ENCODE assay signal across 3 fruit fly cellular contexts in the genomic region with DNA sequence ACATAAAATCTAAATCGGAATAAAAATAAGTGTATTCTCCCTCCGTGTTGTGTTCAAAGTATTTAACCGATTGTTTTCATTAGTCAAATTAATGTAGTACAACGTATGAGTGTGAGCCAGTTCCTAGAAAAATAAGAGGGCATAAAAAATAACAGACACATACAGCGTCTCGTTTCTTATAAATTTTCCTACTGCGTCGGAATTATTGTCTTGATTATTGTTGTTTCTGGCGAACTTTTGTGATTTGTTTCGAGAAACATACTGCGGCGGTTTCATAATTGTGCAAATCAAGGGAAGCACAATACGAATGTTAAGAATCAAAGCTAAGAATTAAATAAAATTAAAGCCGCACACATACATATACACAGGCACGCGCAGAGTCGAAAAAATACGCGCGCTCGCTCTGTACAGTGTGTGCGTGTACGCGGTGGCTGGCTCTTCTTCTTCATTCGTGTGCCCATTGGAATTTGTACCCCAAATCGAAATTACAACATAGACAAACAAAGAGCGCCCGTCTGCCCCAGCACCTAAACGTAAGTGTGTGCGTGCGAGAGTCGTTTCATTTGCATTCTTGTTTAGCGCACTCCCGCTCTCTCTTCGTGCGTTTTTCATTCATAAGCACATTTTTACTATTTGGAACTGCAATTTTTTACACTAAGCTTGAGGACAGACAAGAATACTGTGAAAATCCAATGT.
TF ChIP-seq lines count a peak whose summit lies in the region.

No protein-coding gene starts in this region.

TF ChIP-seq in whole organism, adult, 20 proteins besides CTCF, POLR2A, EP300 and RAD21 (continued from another document):
- no peak for TF ChIP-seq CG1620 (GFP tag; optimal IDR thresholded peaks at IDR 0.05; lab: Kevin White, UChicago)
- no peak for TF ChIP-seq Crg-1 (GFP tag; optimal IDR thresholded peaks at IDR 0.05; lab: Kevin White, UChicago)
- TF ChIP-seq tj (GFP tag; optimal IDR thresholded peaks at IDR 0.05; lab: Kevin White, UChicago) = peak; percentile 74

TF ChIP-seq in whole organism, embryonic, 481 proteins besides CTCF, POLR2A, EP300 and RAD21 (continued from another document and continues in another):
- TF ChIP-seq wdn (GFP tag; IDR thresholded peaks at IDR 0.05; lab: Robert Waterston, UW) (no peak), CG15479 (GFP tag; optimal IDR thresholded peaks at IDR 0.05; lab: Kevin White, UChicago) (no peak), E2f1 (GFP tag; IDR thresholded peaks at IDR 0.05; lab: Robert Waterston, UW) (peak; percentile 31; the same call in 1 of the 2 replicates), CG6791 (GFP tag; IDR thresholded peaks at IDR 0.05; lab: Robert Waterston, UW; ENCODE audit: partially characterized antibody) (no peak; the same call in 2 of the 3 replicates), B-H2 (GFP tag; optimal IDR thresholded peaks at IDR 0.05; lab: Kevin White, UChicago) (no peak), kah (GFP tag; optimal IDR thresholded peaks at IDR 0.05; lab: Kevin White, UChicago) (peak; percentile 51), crol (GFP tag; IDR thresholded peaks at IDR 0.05; lab: Robert Waterston, UW) (peak; percentile 65), CG18599 (GFP tag; optimal IDR thresholded peaks at IDR 0.05; lab: Kevin White, UChicago) (peak; percentile 0), sqz (GFP tag; optimal IDR thresholded peaks at IDR 0.05; lab: Kevin White, UChicago) (peak; percentile 4), dmrt99B (tag; optimal IDR thresholded peaks at IDR 0.05; lab: Kevin White, UChicago) (peak; percentile 15), Xrp1 (GFP tag; IDR thresholded peaks at IDR 0.05; lab: Robert Waterston, UW) (0 out of 2 replicates have a peak, but pooled peaks have one; percentile 14), lola (GFP tag; optimal IDR thresholded peaks at IDR 0.05; lab: Kevin White, UChicago) (peak in 1 of 3 experiments; percentile 49), tup (GFP tag; optimal IDR thresholded peaks at IDR 0.05; lab: Kevin White, UChicago) (no peak), Rfx (GFP tag; IDR thresholded peaks at IDR 0.05; lab: Robert Waterston, UW) (peak; percentile 7; the same call in 1 of the 2 replicates), Nf-YC (tag; optimal IDR thresholded peaks at IDR 0.05; lab: Kevin White, UChicago) (peak; percentile 20), CG4328 (GFP tag; optimal IDR thresholded peaks at IDR 0.05; lab: Kevin White, UChicago) (peak; percentile 14), CG9932 (GFP tag; IDR thresholded peaks at IDR 0.05; lab: Robert Waterston, UW) (0 out of 2 replicates have a peak, but pooled peaks have one; percentile 14), CG12769 (tag; optimal IDR thresholded peaks at IDR 0.05; lab: Kevin White, UChicago) (peak; percentile 52), CG6175 (GFP tag; IDR thresholded peaks at IDR 0.05; lab: Robert Waterston, UW) (0 out of 3 replicates have a peak, but pooled peaks have one; percentile 22), CG17385 (GFP tag; optimal IDR thresholded peaks at IDR 0.05; lab: Kevin White, UChicago) (peak; percentile 96), Abd-B (GFP tag; optimal IDR thresholded peaks at IDR 0.05; lab: Kevin White, UChicago) (peak; percentile 1), ato (GFP tag; IDR thresholded peaks at IDR 0.05; lab: Robert Waterston, UW; ENCODE audit: partially characterized antibody) (no peak), CG13624 (GFP tag; optimal IDR thresholded peaks at IDR 0.05; lab: Kevin White, UChicago) (peak; percentile 8), CG10543 (GFP tag; optimal IDR thresholded peaks at IDR 0.05; lab: Kevin White, UChicago) (peak; percentile 71), CG33557 (GFP tag; optimal IDR thresholded peaks at IDR 0.05; lab: Kevin White, UChicago) (no peak), CG11695 (GFP tag; IDR thresholded peaks at IDR 0.05; lab: Robert Waterston, UW) (peak; percentile 19; the same call in 1 of the 3 replicates), CG32532 (GFP tag; IDR thresholded peaks at IDR 0.05; lab: Robert Waterston, UW) (peak; percentile 64; the same call in 1 of the 2 replicates), Dbx (GFP tag; IDR thresholded peaks at IDR 0.05; lab: Robert Waterston, UW) (no peak), so (GFP tag; IDR thresholded peaks at IDR 0.05; lab: Robert Waterston, UW) (peak; percentile 11; the same call in 1 of the 3 replicates), pfk (GFP tag; optimal IDR thresholded peaks at IDR 0.05; lab: Kevin White, UChicago) (peak; percentile 62), Opbp (GFP tag; IDR thresholded peaks at IDR 0.05; lab: Robert Waterston, UW; ENCODE audit: partially characterized antibody) (peak; percentile 46; the same call in 2 of the 3 replicates), CG30020 (tag; optimal IDR thresholded peaks at IDR 0.05; lab: Kevin White, UChicago) (no peak), vvl (GFP tag; IDR thresholded peaks at IDR 0.05; lab: Robert Waterston, UW) (peak; percentile 66), otp (GFP tag; IDR thresholded peaks at IDR 0.05; lab: Robert Waterston, UW) (peak; percentile 22; the same call in 1 of the 3 replicates), eyg (GFP tag; optimal IDR thresholded peaks at IDR 0.05; lab: Kevin White, UChicago) (peak; percentile 10), Hmr (GFP tag; optimal IDR thresholded peaks at IDR 0.05; lab: Kevin White, UChicago) (peak; percentile 7), CG30431 (GFP tag; optimal IDR thresholded peaks at IDR 0.05; lab: Kevin White, UChicago) (no peak), CG2199 (GFP tag; IDR thresholded peaks at IDR 0.05; lab: Robert Waterston, UW) (peak; percentile 94), CG32767 (GFP tag; IDR thresholded peaks at IDR 0.05; lab: Robert Waterston, UW) (peak; percentile 16; the same call in 1 of the 2 replicates), Trl (optimal IDR thresholded peaks at IDR 0.05; lab: Kevin White, UChicago) (peak; percentile 60 to 68), Trl (GFP tag; optimal IDR thresholded peaks at IDR 0.05; lab: Kevin White, UChicago) (no peak), abd-A (tag; optimal IDR thresholded peaks at IDR 0.05; lab: Kevin White, UChicago) (peak; percentile 42), chm (GFP tag; IDR thresholded peaks at IDR 0.05; lab: Robert Waterston, UW) (peak; percentile 42; the same call in 1 of the 2 replicates), CG13296 (GFP tag; optimal IDR thresholded peaks at IDR 0.05; lab: Kevin White, UChicago) (peak; percentile 37), MTF-1 (GFP tag; optimal IDR thresholded peaks at IDR 0.05; lab: Kevin White, UChicago; ENCODE audit: borderline replicate concordance) (peak; percentile 64), bbx (GFP tag; IDR thresholded peaks at IDR 0.05; lab: Robert Waterston, UW; ENCODE audit: partially characterized antibody) (peak; percentile 18; the same call in 1 of the 2 replicates), Myb (GFP tag; optimal IDR thresholded peaks at IDR 0.05; lab: Kevin White, UChicago) (no peak), Atf6 (GFP tag; IDR thresholded peaks at IDR 0.05; lab: Robert Waterston, UW) (peak; percentile 26; the same call in 1 of the 2 replicates), CG17359 (tag; optimal IDR thresholded peaks at IDR 0.05; lab: Kevin White, UChicago) (peak; percentile 13), ewg (GFP tag; optimal IDR thresholded peaks at IDR 0.05; lab: Kevin White, UChicago) (peak; percentile 8), nerfin-1 (tag; optimal IDR thresholded peaks at IDR 0.05; lab: Kevin White, UChicago) (peak; percentile 92), mirr (GFP tag; optimal IDR thresholded peaks at IDR 0.05; lab: Kevin White, UChicago) (peak; percentile 84), zfh1 (GFP tag; IDR thresholded peaks at IDR 0.05; lab: Robert Waterston, UW) (0 out of 3 replicates have a peak, but pooled peaks have one; percentile 13), CG12071 (GFP tag; optimal IDR thresholded peaks at IDR 0.05; lab: Kevin White, UChicago) (peak; percentile 3), CG16863 (GFP tag; optimal IDR thresholded peaks at IDR 0.05; lab: Kevin White, UChicago) (no peak)

TF ChIP-seq in whole organism, prepupa, 60 proteins besides CTCF, POLR2A, EP300 and RAD21 (continued from another document):
- no peak for TF ChIP-seq Met (GFP tag; optimal IDR thresholded peaks at IDR 0.05; lab: Kevin White, UChicago)
- TF ChIP-seq CG6808 (GFP tag; optimal IDR thresholded peaks at IDR 0.05; lab: Kevin White, UChicago) = peak; percentile 55
- no peak for TF ChIP-seq esn (GFP tag; optimal IDR thresholded peaks at IDR 0.05; lab: Kevin White, UChicago)
- TF ChIP-seq CG6792 (GFP tag; optimal IDR thresholded peaks at IDR 0.05; lab: Kevin White, UChicago) = no peak
- TF ChIP-seq vri (GFP tag; optimal IDR thresholded peaks at IDR 0.05; lab: Kevin White, UChicago) = peak; percentile 46
- TF ChIP-seq CG8119 (GFP tag; IDR thresholded peaks at IDR 0.05; lab: Robert Waterston, UW) = peak; percentile 20; the same call in 1 of the 3 replicates
- TF ChIP-seq CG8319 (GFP tag; optimal IDR thresholded peaks at IDR 0.05; lab: Kevin White, UChicago) = no peak
- TF ChIP-seq salr (GFP tag; optimal IDR thresholded peaks at IDR 0.05; lab: Kevin White, UChicago) = no peak
- peak; percentile 61; the same call in 1 of the 3 replicates for TF ChIP-seq CG6163 (GFP tag; IDR thresholded peaks at IDR 0.05; lab: Robert Waterston, UW)
- no peak for TF ChIP-seq Lpt (GFP tag; optimal IDR thresholded peaks at IDR 0.05; lab: Kevin White, UChicago)
- no peak for TF ChIP-seq CG1621 (tag; optimal IDR thresholded peaks at IDR 0.05; lab: Kevin White, UChicago)
- TF ChIP-seq CG10631 (GFP tag; optimal IDR thresholded peaks at IDR 0.05; lab: Kevin White, UChicago) = no peak
- TF ChIP-seq dsx (GFP tag; optimal IDR thresholded peaks at IDR 0.05; lab: Kevin White, UChicago; ENCODE audit: poor library complexity, severe bottlenecking) = no peak
- no peak for TF ChIP-seq pdm3 (GFP tag; optimal IDR thresholded peaks at IDR 0.05; lab: Kevin White, UChicago)
- TF ChIP-seq acj6 (GFP tag; optimal IDR thresholded peaks at IDR 0.05; lab: Kevin White, UChicago) = no peak
- TF ChIP-seq Blimp-1 (GFP tag; optimal IDR thresholded peaks at IDR 0.05; lab: Kevin White, UChicago) = no peak
- TF ChIP-seq Sox14 (GFP tag; optimal IDR thresholded peaks at IDR 0.05; lab: Kevin White, UChicago) = peak; percentile 11
- peak; percentile 62 to 65 for TF ChIP-seq ss (GFP tag; optimal IDR thresholded peaks at IDR 0.05; lab: Kevin White, UChicago)
- peak; percentile 44 for TF ChIP-seq CG15336 (GFP tag; IDR thresholded peaks at IDR 0.05; lab: Robert Waterston, UW)
- no peak for TF ChIP-seq CG3919 (GFP tag; optimal IDR thresholded peaks at IDR 0.05; lab: Kevin White, UChicago)
- no peak for TF ChIP-seq CG7368 (GFP tag; optimal IDR thresholded peaks at IDR 0.05; lab: Kevin White, UChicago)
- TF ChIP-seq dac (GFP tag; optimal IDR thresholded peaks at IDR 0.05; lab: Kevin White, UChicago) = no peak
- TF ChIP-seq CG11762 (GFP tag; optimal IDR thresholded peaks at IDR 0.05; lab: Kevin White, UChicago; ENCODE audit: insufficient read depth) = peak; percentile 16
- peak; percentile 18 for TF ChIP-seq CG32006 (GFP tag; optimal IDR thresholded peaks at IDR 0.05; lab: Kevin White, UChicago)
- TF ChIP-seq eg (GFP tag; IDR thresholded peaks at IDR 0.05; lab: Robert Waterston, UW) = peak; percentile 67
- TF ChIP-seq net (GFP tag; optimal IDR thresholded peaks at IDR 0.05; lab: Kevin White, UChicago) = no peak
- no peak for TF ChIP-seq CG10669 (GFP tag; optimal IDR thresholded peaks at IDR 0.05; lab: Kevin White, UChicago)
- no peak for TF ChIP-seq Ets21C (GFP tag; optimal IDR thresholded peaks at IDR 0.05; lab: Kevin White, UChicago)
- no peak for TF ChIP-seq CG34406 (GFP tag; optimal IDR thresholded peaks at IDR 0.05; lab: Kevin White, UChicago)
- peak; percentile 4 for TF ChIP-seq Eip78C (GFP tag; lab: Kevin White, UChicago)
- TF ChIP-seq fd59A (GFP tag; optimal IDR thresholded peaks at IDR 0.05; lab: Kevin White, UChicago) = no peak
